Fruit fly (Drosophila melanogaster): ENCODE data around the gene CG42366.

- no peak for TF ChIP-seq CG6792 (GFP tag; optimal IDR thresholded peaks at IDR 0.05)
- TF ChIP-seq Sox14 (GFP tag; optimal IDR thresholded peaks at IDR 0.05), result no peak
- TF ChIP-seq cyc (GFP tag; optimal IDR thresholded peaks at IDR 0.05), result no peak
- no peak for TF ChIP-seq CG6854 (GFP tag; optimal IDR thresholded peaks at IDR 0.05)
- TF ChIP-seq Gug (GFP tag; IDR thresholded peaks at IDR 0.05), result no peak
- no peak for TF ChIP-seq Hr39 (GFP tag; optimal IDR thresholded peaks at IDR 0.05)
- TF ChIP-seq net (GFP tag; optimal IDR thresholded peaks at IDR 0.05), result no peak
- TF ChIP-seq CG3919 (GFP tag; optimal IDR thresholded peaks at IDR 0.05), result no peak
Observed at dm6 chr2L:9943521-9943920, 18.6 kb downstream of the CG42366 start.

Data from whole organism, prepupa.